Fruit fly (Drosophila melanogaster) whole organism, pupa: ENCODE results near the gene CG15767.
A peak's percentile ranks its signal among the peaks of the same experiment; 100 is the strongest.

Source experiments
- CG10348 ChIP-seq: fragments of 200-800 bp; sonication (Bioruptor generic); IDR thresholded peaks from 2 replicates; pipeline ENCODE4 v1.3.6; 2022; ENCODE audit warnings: missing biosample characterization, missing genetic modification characterization
- CG12605 ChIP-seq: fragments of 200-800 bp; sonication (Bioruptor generic); IDR thresholded peaks from 2 replicates; pipeline ENCODE4 v1.3.6; 2022; ENCODE audit warnings: missing biosample characterization, missing genetic modification characterization
- CG13204 ChIP-seq: fragments of 200-800 bp; sonication (Bioruptor generic); optimal IDR thresholded peaks from 2 replicates; lab custom pipeline; 2018; ENCODE audit warnings: missing biosample characterization, mild to moderate bottlenecking, missing genetic modification characterization, moderate library complexity
- CG14655 ChIP-seq: fragments of 200-800 bp; sonication (Bioruptor generic); optimal IDR thresholded peaks from 3 replicates; lab custom pipeline; 2017; ENCODE audit warnings: mild to moderate bottlenecking, missing biosample characterization, missing genetic modification reagents, missing genetic modification characterization
- CG15710 ChIP-seq: fragments of 200-800 bp; sonication (Bioruptor generic); optimal IDR thresholded peaks from 2 replicates; lab custom pipeline; 2018; ENCODE audit warnings: missing biosample characterization, mild to moderate bottlenecking, missing genetic modification characterization, moderate library complexity
- CG17806 ChIP-seq: fragments of 200-800 bp; sonication (Bioruptor generic); optimal IDR thresholded peaks from 2 replicates; lab custom pipeline; 2018; ENCODE audit warnings: missing biosample characterization, mild to moderate bottlenecking, missing genetic modification characterization, moderate library complexity
- CG32121 ChIP-seq: fragments of 200-800 bp; sonication (Bioruptor generic); IDR thresholded peaks from 2 replicates; pipeline ENCODE4 v1.3.6; 2022; ENCODE audit warnings: missing biosample characterization, missing genetic modification characterization
- CG34367 ChIP-seq: fragments of 200-800 bp; sonication (Bioruptor generic); optimal IDR thresholded peaks from 2 replicates; lab custom pipeline; 2018; ENCODE audit warnings: missing biosample characterization, mild to moderate bottlenecking, missing genetic modification characterization
- CG4496 ChIP-seq: fragments of 200-800 bp; sonication (Bioruptor generic); IDR thresholded peaks from 3 replicates; pipeline ENCODE4 v1.3.6; 2022; ENCODE audit warnings: missing biosample characterization, missing genetic modification characterization
- CG8159 ChIP-seq: fragments of 200-800 bp; sonication (Bioruptor generic); optimal IDR thresholded peaks from 3 replicates; lab custom pipeline; 2018; ENCODE audit warnings: missing biosample characterization, mild to moderate bottlenecking, missing genetic modification characterization, moderate library complexity
- CG8301 ChIP-seq: fragments of 200-800 bp; sonication (Bioruptor generic); optimal IDR thresholded peaks from 2 replicates; lab custom pipeline; 2018; ENCODE audit warnings: missing biosample characterization, mild to moderate bottlenecking, missing genetic modification characterization
- CG9948 ChIP-seq: fragments of 200-800 bp; sonication (Bioruptor generic); optimal IDR thresholded peaks from 2 replicates; lab custom pipeline; 2018; ENCODE audit warnings: missing biosample characterization, mild to moderate bottlenecking, missing genetic modification characterization, moderate library complexity
- D1 ChIP-seq: fragments of 200-800 bp; sonication (Bioruptor generic); optimal IDR thresholded peaks from 2 replicates; lab custom pipeline; 2018; ENCODE audit warnings: missing biosample characterization, mild to moderate bottlenecking, missing genetic modification characterization, moderate library complexity
- EcR ChIP-seq: fragments of 200-800 bp; sonication (Bioruptor generic); optimal IDR thresholded peaks from 3 replicates; lab custom pipeline; 2019; ENCODE audit warnings: missing biosample characterization, missing genetic modification characterization, mild to moderate bottlenecking, moderate library complexity, missing genetic modification reagents
- Ets98B ChIP-seq: fragments of 200-800 bp; sonication (Bioruptor generic); IDR thresholded peaks from 2 replicates; pipeline ENCODE4 v1.3.6; 2022; ENCODE audit warnings: missing biosample characterization, missing genetic modification characterization
- Pif1A ChIP-seq: fragments of 200-800 bp; sonication (Bioruptor generic); optimal IDR thresholded peaks from 3 replicates; lab custom pipeline; 2016; ENCODE audit warnings: missing biosample characterization, missing genetic modification characterization
- Pif1B ChIP-seq: fragments of 200-800 bp; sonication (Bioruptor generic); optimal IDR thresholded peaks from 3 replicates; lab custom pipeline; 2016; ENCODE audit warnings: missing biosample characterization, missing genetic modification characterization
- Snoo ChIP-seq: fragments of 200-800 bp; sonication (Bioruptor generic); optimal IDR thresholded peaks from 3 replicates; lab custom pipeline; 2017; ENCODE audit warnings: missing biosample characterization, mild to moderate bottlenecking, missing genetic modification characterization, inconsistent platforms
- fd96Ca ChIP-seq: fragments of 200-800 bp; sonication (Bioruptor generic); IDR thresholded peaks from 3 replicates; pipeline ENCODE4 v1.3.6; 2022; ENCODE audit warnings: missing biosample characterization, missing genetic modification characterization
- gl ChIP-seq: fragments of 200-800 bp; sonication (Bioruptor generic); optimal IDR thresholded peaks from 2 replicates; lab custom pipeline; 2018; ENCODE audit warnings: missing biosample characterization, mild to moderate bottlenecking, missing genetic modification characterization
- rn ChIP-seq: fragments of 200-800 bp; sonication (Bioruptor generic); IDR thresholded peaks from 2 replicates; pipeline ENCODE4 v1.3.6; 2022; ENCODE audit warnings: missing biosample characterization, missing genetic modification characterization

CG15767 gene

DNA sequence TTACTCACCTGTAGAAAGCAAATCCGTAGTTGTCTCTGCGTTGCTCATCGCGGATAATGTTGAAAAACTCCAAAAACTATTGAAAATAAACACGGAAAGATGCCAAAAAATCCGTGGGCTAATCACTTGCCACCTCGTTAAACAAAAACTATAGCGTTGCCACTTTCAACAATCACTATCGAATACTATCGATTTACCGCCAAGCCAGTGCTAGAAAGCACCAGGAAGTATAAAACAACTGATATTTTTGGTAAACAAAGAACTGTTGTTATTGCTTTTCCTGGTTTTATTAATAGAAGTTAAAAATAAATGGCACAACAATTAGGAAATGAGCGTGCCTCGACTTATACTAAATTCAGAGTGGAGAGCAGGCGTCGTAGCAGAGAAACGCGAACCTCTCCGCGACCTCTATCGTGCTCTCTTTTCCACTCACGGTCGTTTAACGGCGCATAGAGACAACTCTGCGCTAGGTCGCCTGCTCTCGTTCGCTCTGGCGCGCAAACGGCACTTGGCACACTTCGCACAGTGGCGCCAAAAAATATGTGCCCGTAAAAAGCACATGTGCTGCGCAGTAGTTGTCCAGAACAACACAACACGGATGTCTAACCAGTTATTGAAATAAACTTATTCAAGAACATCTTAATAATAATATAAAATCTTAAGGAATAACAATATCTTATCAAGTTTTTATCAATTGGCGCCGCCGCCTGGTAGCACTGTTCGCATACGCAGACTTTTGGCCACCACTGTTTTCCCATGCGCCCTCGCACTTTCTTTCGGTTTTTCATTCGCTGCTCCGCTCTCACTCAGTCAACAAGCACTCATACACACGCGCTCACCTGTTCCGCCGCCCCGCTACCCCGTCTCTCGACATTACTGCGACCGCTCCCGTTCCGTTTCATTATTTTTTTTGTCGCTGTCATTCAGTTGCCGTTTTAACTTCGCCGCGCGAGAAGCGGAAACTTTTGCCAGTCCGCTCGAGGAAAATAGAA lies 34.2 kb upstream of the CG15767 start, which contains the start of the genes lin-52 and CG15771:
TSS of gene lin-52 (minus strand) at position 122 of the 992 bp plus-strand sequence.
TSS of gene CG15771 (plus strand) at position 738 of the 992 bp plus-strand sequence.
- TF ChIP-seq Pif1B (GFP tag; lab: Kevin White, UChicago), result peak; percentile 94
- peak; percentile 97 for TF ChIP-seq CG14655 (GFP tag; lab: Kevin White, UChicago)
- peak; percentile 96 for TF ChIP-seq CG8159
- TF ChIP-seq rn (GFP tag; lab: Robert Waterston, UW), result peak; percentile 77
- peak; percentile 95 for TF ChIP-seq Pif1A (GFP tag; lab: Kevin White, UChicago)
- TF ChIP-seq CG8301 (tag; lab: Kevin White, UChicago), result peak; percentile 96
- peak; percentile 87 for TF ChIP-seq CG10348
- peak; percentile 97 for TF ChIP-seq fd96Ca (GFP tag; lab: Robert Waterston, UW)
- peak; percentile 90 for TF ChIP-seq gl (tag; lab: Kevin White, UChicago)
- TF ChIP-seq CG34367 (tag; lab: Kevin White, UChicago), result peak; percentile 92
- TF ChIP-seq CG4496 (GFP tag; lab: Robert Waterston, UW), result peak; percentile 95
- peak; percentile 59 for TF ChIP-seq EcR (GFP tag; lab: Kevin White, UChicago)
- peak; percentile 95 for TF ChIP-seq CG15710 (tag; lab: Kevin White, UChicago)
- TF ChIP-seq Ets98B (GFP tag; lab: Robert Waterston, UW), result peak; percentile 92
- peak; percentile 97 for TF ChIP-seq CG32121
- peak; percentile 91 for TF ChIP-seq CG17806 (tag; lab: Kevin White, UChicago)
- no peak for TF ChIP-seq D1 (tag; lab: Kevin White, UChicago)
- TF ChIP-seq CG13204 (GFP tag; lab: Kevin White, UChicago), result peak; percentile 100
- TF ChIP-seq CG9948, result peak; percentile 94
- TF ChIP-seq CG12605, result peak; percentile 90
- TF ChIP-seq Snoo (tag; lab: Kevin White, UChicago), result peak; percentile 97

dm6 chrX:5756146-5756545 lies 33.1 kb upstream of the CG15767 start:
- TF ChIP-seq CG10348 (no peak), CG17806 (tag; lab: Kevin White, UChicago) (no peak), CG34367 (tag; lab: Kevin White, UChicago) (no peak), Snoo (tag; lab: Kevin White, UChicago) (no peak), Pif1A (GFP tag; lab: Kevin White, UChicago) (no peak), CG13204 (GFP tag; lab: Kevin White, UChicago) (no peak), CG32121 (no peak), CG9948 (no peak), CG8301 (tag; lab: Kevin White, UChicago) (no peak), gl (tag; lab: Kevin White, UChicago) (no peak), EcR (GFP tag; lab: Kevin White, UChicago) (no peak), Pif1B (GFP tag; lab: Kevin White, UChicago) (no peak), CG4496 (GFP tag; lab: Robert Waterston, UW) (no peak)
- TF ChIP-seq, all 21 proteins: peak for 0

dm6 chrX:5763443-5764000 lies 25.8 kb upstream of the CG15767 start:
- no peak for TF ChIP-seq CG10348
- no peak for TF ChIP-seq Pif1B (GFP tag; lab: Kevin White, UChicago)
- TF ChIP-seq Ets98B (GFP tag; lab: Robert Waterston, UW), result 0 out of 2 replicates have a peak, but pooled peaks have one; percentile 5
- TF ChIP-seq EcR (GFP tag; lab: Kevin White, UChicago), result no peak
- TF ChIP-seq CG17806 (tag; lab: Kevin White, UChicago), result no peak
- TF ChIP-seq CG12605, result no peak
- no peak for TF ChIP-seq CG8301 (tag; lab: Kevin White, UChicago)
- TF ChIP-seq CG4496 (GFP tag; lab: Robert Waterston, UW), result peak; percentile 46; the same call in 1 of the 3 replicates
- no peak for TF ChIP-seq D1 (tag; lab: Kevin White, UChicago)
- no peak for TF ChIP-seq Pif1A (GFP tag; lab: Kevin White, UChicago)
- TF ChIP-seq gl (tag; lab: Kevin White, UChicago), result no peak
- TF ChIP-seq fd96Ca (GFP tag; lab: Robert Waterston, UW), result no peak

DNA sequence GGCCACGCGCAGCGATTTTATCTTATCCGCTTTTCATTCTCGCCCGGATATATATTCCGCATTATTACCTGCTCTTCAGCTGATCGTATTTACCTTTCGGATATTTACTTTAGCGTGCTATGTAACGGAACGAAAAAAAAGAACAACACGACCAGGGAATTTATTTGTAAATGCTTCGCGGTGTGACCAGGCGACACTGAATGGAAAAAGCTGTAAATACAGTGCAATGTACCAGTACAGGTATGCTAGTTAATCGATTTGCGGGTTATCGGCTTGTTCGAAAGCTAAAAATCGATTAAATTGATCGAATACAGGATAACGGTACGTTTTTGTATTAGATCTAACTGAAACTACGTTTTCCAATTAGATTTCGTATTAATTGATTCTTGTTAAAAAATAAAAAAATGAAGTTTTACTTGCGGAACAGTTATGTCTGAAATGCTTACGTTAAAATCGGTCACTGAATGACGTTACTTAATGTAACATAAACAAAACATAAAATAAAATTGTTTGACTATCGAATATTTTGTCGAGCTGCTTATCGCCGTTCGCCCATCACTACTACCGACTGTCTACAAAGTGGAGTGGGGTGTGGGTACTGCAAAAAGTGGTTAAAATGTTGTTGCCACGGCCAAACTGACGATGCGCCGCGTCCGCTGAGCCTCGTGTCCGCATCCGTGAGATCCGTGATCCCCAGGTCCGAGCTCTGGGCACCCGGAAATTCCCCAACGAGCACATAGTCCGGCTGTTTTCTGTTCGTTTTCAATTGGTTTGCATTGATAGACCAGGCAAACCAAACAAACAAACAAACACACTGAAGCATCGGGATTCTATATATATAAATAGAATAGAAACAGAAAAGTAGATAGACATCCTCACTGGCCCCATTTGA lies 25.0 kb upstream of the CG15767 start, which contains the start of the genes MAPk-Ak2 and CG42699:
TSS of gene MAPk-Ak2 (minus strand) at position 203 of the 892 bp plus-strand sequence.
TSS of gene CG42699 (plus strand) at position 553 of the 892 bp plus-strand sequence.
- TF ChIP-seq CG32121 (0 out of 2 replicates have a peak, but pooled peaks have one; percentile 9), CG4496 (GFP tag; lab: Robert Waterston, UW) (no peak), CG9948 (no peak), CG8301 (tag; lab: Kevin White, UChicago) (peak; percentile 6), CG10348 (no peak), Snoo (tag; lab: Kevin White, UChicago) (peak; percentile 17), CG12605 (0 out of 2 replicates have a peak, but pooled peaks have one; percentile 28), fd96Ca (GFP tag; lab: Robert Waterston, UW) (no peak; the same call in 2 of the 3 replicates), CG14655 (GFP tag; lab: Kevin White, UChicago) (no peak), CG15710 (tag; lab: Kevin White, UChicago) (peak; percentile 31), CG17806 (tag; lab: Kevin White, UChicago) (peak; percentile 18), CG8159 (peak; percentile 29), D1 (tag; lab: Kevin White, UChicago) (no peak), rn (GFP tag; lab: Robert Waterston, UW) (no peak), gl (tag; lab: Kevin White, UChicago) (peak; percentile 65), CG13204 (GFP tag; lab: Kevin White, UChicago) (peak; percentile 24), Pif1B (GFP tag; lab: Kevin White, UChicago) (peak; percentile 8), EcR (GFP tag; lab: Kevin White, UChicago) (peak; percentile 42), Ets98B (GFP tag; lab: Robert Waterston, UW) (peak; percentile 34), CG34367 (tag; lab: Kevin White, UChicago) (peak; percentile 45), Pif1A (GFP tag; lab: Kevin White, UChicago) (peak; percentile 77)
